Worm (Caenorhabditis elegans): ENCODE results near the gene mesp-1.

ce11 chrIV:8479346-8479745, 19.8 kb upstream of the mesp-1 start, which contains the start of gene hlh-12:
- TF ChIP-seq lsy-2 (tag; optimal IDR thresholded peaks at IDR 0.05) (no peak), tbx-2 (tag; optimal IDR thresholded peaks at IDR 0.05) (no peak), alr-1 (tag; optimal IDR thresholded peaks at IDR 0.05; ENCODE audit: borderline replicate concordance) (no peak)

All from whole organism, L1 larva.